Worm (Caenorhabditis elegans) whole organism, young adult: ENCODE data around the gene nhr-84.

Experiments used
- B0019.2 ChIP-seq: fragments of 200-800 bp; sonication (Bioruptor generic); conservative IDR thresholded peaks from 2 replicates; pipeline ENCODE4 v1.3.6; 2022; ENCODE audit warnings: missing genetic modification reagents, missing genetic modification characterization, missing compliant biosample characterization
- B0035.1 ChIP-seq: sonication (generic microtip); optimal IDR thresholded peaks from 2 replicates; lab custom pipeline; 2016; ENCODE audit warnings: missing genetic modification characterization, mild to moderate bottlenecking, missing compliant biosample characterization, missing genotype, missing genetic modification reagents
- C06A6.2 ChIP-seq: fragments of 200-800 bp; sonication (Bioruptor generic); conservative IDR thresholded peaks from 2 replicates; pipeline ENCODE4 v1.3.6; 2022; ENCODE audit warnings: missing genetic modification characterization, missing compliant biosample characterization
- C17E4.6 ChIP-seq: fragments of 200-800 bp; sonication (Bioruptor generic); IDR thresholded peaks from 2 replicates; pipeline ENCODE4 v1.3.6; 2022; ENCODE audit warnings: missing genetic modification reagents, missing genetic modification characterization, missing compliant biosample characterization
- F10E7.11 ChIP-seq: sonication (generic microtip); optimal IDR thresholded peaks from 2 replicates; lab custom pipeline; 2017; ENCODE audit warnings: mild to moderate bottlenecking, missing genetic modification characterization, moderate library complexity, missing compliant biosample characterization
- F37B4.10 ChIP-seq: fragments of 200-800 bp; sonication (Bioruptor generic); IDR thresholded peaks from 2 replicates; pipeline ENCODE4 v1.3.6; 2022; ENCODE audit warnings: missing genetic modification characterization, missing compliant biosample characterization
- F39B2.1 ChIP-seq: fragments of 200-800 bp; sonication (Bioruptor generic); IDR thresholded peaks from 2 replicates; pipeline ENCODE4 v1.3.6; 2022; ENCODE audit warnings: missing genetic modification reagents, missing genetic modification characterization, missing compliant biosample characterization
- F52B5.7 ChIP-seq: sonication (generic microtip); optimal IDR thresholded peaks from 2 replicates; lab custom pipeline; 2016; ENCODE audit warnings: mild to moderate bottlenecking, missing genetic modification characterization, missing compliant biosample characterization
- F57A8.1 ChIP-seq: fragments of 200-800 bp; sonication (Bioruptor generic); optimal IDR thresholded peaks from 2 replicates; lab custom pipeline; 2018; ENCODE audit warnings: mild to moderate bottlenecking, missing genetic modification characterization, moderate library complexity, missing compliant biosample characterization
- K11D2.4 ChIP-seq: fragments of 200-800 bp; sonication (Bioruptor generic); IDR thresholded peaks from 2 replicates; pipeline ENCODE4 v1.3.6; 2022; ENCODE audit warnings: missing genetic modification reagents, missing genetic modification characterization, missing compliant biosample characterization
- Y53F4B.3 ChIP-seq: fragments of 200-800 bp; sonication (Bioruptor generic); IDR thresholded peaks from 2 replicates; pipeline ENCODE4 v1.3.6; 2022; ENCODE audit warnings: missing genetic modification reagents, missing genetic modification characterization, missing compliant biosample characterization
- Y56A3A.18 ChIP-seq: fragments of 200-800 bp; sonication (Bioruptor generic); IDR thresholded peaks from 2 replicates; pipeline ENCODE4 v1.3.6; 2022; ENCODE audit warnings: missing genetic modification reagents, missing genetic modification characterization, missing compliant biosample characterization
- Y67H2A.10 ChIP-seq: fragments of 200-800 bp; sonication (Bioruptor generic); conservative IDR thresholded peaks from 2 replicates; pipeline ENCODE4 v1.3.6; 2022; ENCODE audit warnings: missing genetic modification reagents, missing genetic modification characterization, missing compliant biosample characterization
- aptf-3 ChIP-seq: fragments of 200-800 bp; sonication (Bioruptor generic); IDR thresholded peaks from 2 replicates; pipeline ENCODE4 v1.3.6; 2022; ENCODE audit warnings: missing genetic modification characterization, missing compliant biosample characterization
- attf-3 ChIP-seq: fragments of 200-800 bp; sonication (Bioruptor generic); conservative IDR thresholded peaks from 2 replicates; pipeline ENCODE4 v1.3.6; 2022; ENCODE audit warnings: missing genetic modification reagents, missing genetic modification characterization, missing compliant biosample characterization
- ccch-3 ChIP-seq: fragments of 200-800 bp; sonication (Bioruptor generic); optimal IDR thresholded peaks from 2 replicates; lab custom pipeline; 2018; ENCODE audit warnings: mild to moderate bottlenecking, missing genetic modification characterization, missing compliant biosample characterization
- ceh-27 ChIP-seq: fragments of 200-800 bp; sonication (Bioruptor generic); optimal IDR thresholded peaks from 2 replicates; lab custom pipeline; 2018; ENCODE audit warnings: mild to moderate bottlenecking, missing genetic modification characterization, moderate library complexity, missing compliant biosample characterization
- ceh-91 ChIP-seq: fragments of 200-800 bp; sonication (Bioruptor generic); IDR thresholded peaks from 2 replicates; pipeline ENCODE4 v1.3.6; 2022; ENCODE audit warnings: missing genetic modification reagents, missing genetic modification characterization, missing compliant biosample characterization
- die-1 ChIP-seq: sonication (generic microtip); optimal IDR thresholded peaks from 2 replicates; lab custom pipeline; 2016; ENCODE audit warnings: missing genotype, mild to moderate bottlenecking, missing genetic modification characterization, missing compliant biosample characterization
- efl-1 ChIP-seq: fragments of 150-350 bp; optimal IDR thresholded peaks from 2 replicates; lab custom pipeline; 2014; ENCODE audit warnings: missing biosample characterization, missing genetic modification reagents, missing genetic modification characterization
- egl-18 ChIP-seq: fragments of 200-800 bp; sonication (Bioruptor generic); IDR thresholded peaks from 2 replicates; pipeline ENCODE4 v1.3.6; 2022; ENCODE audit warnings: missing genetic modification reagents, missing genetic modification characterization, missing compliant biosample characterization
- egl-44 ChIP-seq: fragments of 200-800 bp; sonication (Bioruptor generic); IDR thresholded peaks from 2 replicates; pipeline ENCODE4 v1.3.6; 2022; ENCODE audit warnings: missing genetic modification reagents, missing genetic modification characterization, missing compliant biosample characterization
- ets-4 ChIP-seq: fragments of 200-800 bp; sonication (Bioruptor generic); optimal IDR thresholded peaks from 2 replicates; lab custom pipeline; 2018; ENCODE audit warnings: mild to moderate bottlenecking, missing genetic modification characterization, missing compliant biosample characterization
- hlh-12 ChIP-seq: sonication (generic microtip); optimal IDR thresholded peaks from 2 replicates; lab custom pipeline; 2016; ENCODE audit warnings: missing genetic modification characterization, missing compliant biosample characterization
- hrde-1 ChIP-seq: sonication (generic microtip); optimal IDR thresholded peaks from 2 replicates; lab custom pipeline; 2016; ENCODE audit warnings: missing genetic modification characterization, mild to moderate bottlenecking, missing compliant biosample characterization, moderate library complexity, missing genotype, missing genetic modification reagents, borderline replicate concordance
- hsf-1 ChIP-seq: fragments of 200-800 bp; sonication (Bioruptor generic); IDR thresholded peaks from 2 replicates; pipeline ENCODE4 v1.3.6; 2022; ENCODE audit warnings: missing genetic modification reagents, missing genetic modification characterization, missing compliant biosample characterization
- lin-26 ChIP-seq: fragments of 200-800 bp; sonication (Bioruptor generic); IDR thresholded peaks from 2 replicates; pipeline ENCODE4 v1.3.6; 2022; ENCODE audit warnings: missing genetic modification reagents, missing genetic modification characterization, missing compliant biosample characterization
- lsl-1 ChIP-seq: fragments of 200-800 bp; sonication (Bioruptor generic); optimal IDR thresholded peaks from 2 replicates; lab custom pipeline; 2018; ENCODE audit warnings: mild to moderate bottlenecking, missing genetic modification characterization, moderate library complexity, missing compliant biosample characterization
- madf-8 ChIP-seq: fragments of 200-800 bp; sonication (Bioruptor generic); conservative IDR thresholded peaks from 2 replicates; pipeline ENCODE4 v1.3.6; 2022; ENCODE audit warnings: missing genetic modification reagents, missing genetic modification characterization, missing compliant biosample characterization
- nfyb-1 ChIP-seq: fragments of 200-800 bp; sonication (Bioruptor generic); IDR thresholded peaks from 2 replicates; pipeline ENCODE4 v1.3.6; 2022; ENCODE audit warnings: missing genetic modification reagents, missing genetic modification characterization, missing compliant biosample characterization
- repo-1 ChIP-seq: sonication (generic microtip); optimal IDR thresholded peaks from 2 replicates; lab custom pipeline; 2017; ENCODE audit warnings: mild to moderate bottlenecking, missing genetic modification characterization, missing compliant biosample characterization
- rpc-1 ChIP-seq, 2 experiments: fragments of 150-350 bp in 1 of 2; sonication (generic microtip) in 1 of 2; optimal IDR thresholded peaks; 2 replicates each; lab custom pipeline; 2014 to 2018; ENCODE audit warnings: missing biosample characterization in 1 of 2, missing genetic modification characterization in 1 of 2, missing genetic modification reagents in 1 of 2, missing genotype in 1 of 2
- sdz-38 ChIP-seq: sonication (generic microtip); optimal IDR thresholded peaks from 2 replicates; lab custom pipeline; 2016; ENCODE audit warnings: missing genotype, missing genetic modification characterization, missing compliant biosample characterization
- snpc-1.3 ChIP-seq: sonication (generic microtip); optimal IDR thresholded peaks from 2 replicates; lab custom pipeline; 2017; ENCODE audit warnings: missing genetic modification characterization, mild to moderate bottlenecking, missing compliant biosample characterization, antibody characterized with exemption, moderate library complexity, missing genotype, missing genetic modification reagents; ENCODE audit not compliant: insufficient read depth
- somi-1 ChIP-seq: fragments of 200-800 bp; sonication (Bioruptor generic); optimal IDR thresholded peaks from 2 replicates; lab custom pipeline; 2018; ENCODE audit warnings: mild to moderate bottlenecking, missing genetic modification characterization, missing compliant biosample characterization
- tlf-1 ChIP-seq: fragments of 200-800 bp; sonication (Bioruptor generic); optimal IDR thresholded peaks from 2 replicates; lab custom pipeline; 2018; ENCODE audit warnings: mild to moderate bottlenecking, missing genetic modification characterization, missing compliant biosample characterization
- unc-130 ChIP-seq: sonication (generic microtip); optimal IDR thresholded peaks from 2 replicates; lab custom pipeline; 2016; ENCODE audit warnings: missing genetic modification reagents, missing genetic modification characterization, missing compliant biosample characterization

The nhr-84 gene

DNA sequence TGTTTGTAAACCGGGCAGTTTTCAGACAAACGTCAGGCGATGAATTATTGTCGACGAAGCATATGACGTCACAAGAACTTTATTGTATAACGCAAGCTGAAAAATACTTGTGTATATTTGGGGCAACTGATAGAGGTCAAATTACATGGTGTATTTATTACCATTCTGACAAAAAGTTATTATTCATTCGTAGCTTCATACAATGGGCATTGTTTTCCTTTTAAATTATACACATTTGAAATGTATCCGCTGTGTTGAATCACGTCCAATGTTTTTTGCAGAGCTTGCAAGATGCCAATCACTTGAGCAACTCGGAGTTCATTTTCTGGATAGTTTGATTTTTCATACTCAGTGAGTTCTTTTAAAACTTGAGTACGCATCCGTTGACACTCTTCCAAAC is 43.6 kb upstream of the nhr-84 start, which contains the start of gene F35E8.13:
TSS of gene F35E8.13 (plus strand) at position 301 of the 400 bp plus-strand sequence.
- TF ChIP-seq ets-4 (GFP tag; lab: Kevin White, UChicago): no peak
- no peak for TF ChIP-seq K11D2.4 (GFP tag; lab: Robert Waterston, UW)
- TF ChIP-seq hsf-1 (GFP tag; lab: Robert Waterston, UW): no peak
- TF ChIP-seq Y56A3A.18 (GFP tag; lab: Robert Waterston, UW): no peak
- no peak for TF ChIP-seq lsl-1 (GFP tag; lab: Kevin White, UChicago)
- TF ChIP-seq B0035.1 (tag; lab: Kevin White, UChicago): no peak
- TF ChIP-seq nfyb-1 (GFP tag; lab: Robert Waterston, UW): no peak
- no peak for TF ChIP-seq ccch-3 (GFP tag; lab: Kevin White, UChicago)
- no peak for TF ChIP-seq tlf-1 (GFP tag; lab: Kevin White, UChicago)

- TF ChIP-seq somi-1 (GFP tag; lab: Kevin White, UChicago) (no peak), F37B4.10 (GFP tag; lab: Robert Waterston, UW) (no peak), Y53F4B.3 (GFP tag; lab: Robert Waterston, UW) (no peak), madf-8 (no peak), repo-1 (tag; lab: Kevin White, UChicago) (no peak), K11D2.4 (GFP tag; lab: Robert Waterston, UW) (no peak), die-1 (tag; lab: Kevin White, UChicago) (no peak), ccch-3 (GFP tag; lab: Kevin White, UChicago) (no peak), F52B5.7 (tag; lab: Kevin White, UChicago) (no peak), tlf-1 (GFP tag; lab: Kevin White, UChicago) (no peak), unc-130 (GFP tag; lab: Kevin White, UChicago) (no peak), F57A8.1 (no peak), snpc-1.3 (tag; lab: Kevin White, UChicago) (no peak), C17E4.6 (GFP tag; lab: Robert Waterston, UW) (no peak), hlh-12 (no peak), rpc-1 (optimal IDR thresholded peaks at IDR 0.05; lab: Kevin White, UChicago) (no peak), rpc-1 (tag; optimal IDR thresholded peaks at IDR 0.05; lab: Kevin White, UChicago) (no peak)
These were observed 41.7 kb upstream of the nhr-84 start, which contains the start of gene cdr-1 for ce11 chrV:15921102-15921501. Gene cdr-1, plus strand, starts transcription at chrV:15921309.

DNA sequence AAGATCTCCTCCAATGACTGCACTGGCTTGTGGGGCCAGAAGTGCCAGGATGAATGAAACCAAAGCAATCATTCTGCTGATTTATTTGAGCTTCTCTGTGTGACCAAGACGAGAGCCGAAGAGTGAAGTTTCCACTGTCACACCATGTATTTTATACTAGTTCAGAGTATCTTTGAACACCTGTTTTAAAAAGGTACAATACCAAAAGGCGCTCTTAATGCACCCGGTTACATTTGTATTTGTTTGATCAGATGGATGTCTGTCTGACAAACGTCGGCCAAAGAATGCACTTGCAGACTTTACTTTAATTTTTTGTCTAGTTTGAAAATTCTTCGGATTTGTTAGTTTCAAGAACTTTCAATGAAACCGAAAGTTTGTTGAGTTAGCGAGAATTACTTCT is 40.9 kb upstream of the nhr-84 start, which contains the start of gene F35E8.10:
TSS of gene F35E8.10 (minus strand) at position 101 of the 400 bp plus-strand sequence.
- no peak for TF ChIP-seq egl-44 (GFP tag; lab: Robert Waterston, UW)
- no peak for TF ChIP-seq efl-1 (GFP tag; lab: Kevin White, UChicago)
- no peak for TF ChIP-seq ceh-91
- no peak for TF ChIP-seq F37B4.10 (GFP tag; lab: Robert Waterston, UW)
- no peak for TF ChIP-seq F39B2.1
- TF ChIP-seq aptf-3 (GFP tag; lab: Robert Waterston, UW): no peak
- no peak for TF ChIP-seq attf-3 (GFP tag; lab: Robert Waterston, UW)
- TF ChIP-seq F57A8.1: no peak
- no peak for TF ChIP-seq sdz-38 (tag; lab: Kevin White, UChicago)
- no peak for TF ChIP-seq F10E7.11 (tag; lab: Kevin White, UChicago)
- no peak for TF ChIP-seq ccch-3 (GFP tag; lab: Kevin White, UChicago)
- no peak for TF ChIP-seq hrde-1 (tag; lab: Kevin White, UChicago)
- no peak for TF ChIP-seq B0019.2
- TF ChIP-seq rpc-1 (optimal IDR thresholded peaks at IDR 0.05; lab: Kevin White, UChicago): no peak
- no peak for TF ChIP-seq rpc-1 (tag; optimal IDR thresholded peaks at IDR 0.05; lab: Kevin White, UChicago)
- no peak for TF ChIP-seq lin-26 (GFP tag; lab: Robert Waterston, UW)
- no peak for TF ChIP-seq Y56A3A.18 (GFP tag; lab: Robert Waterston, UW)
- no peak for TF ChIP-seq Y67H2A.10 (GFP tag; lab: Robert Waterston, UW)
- no peak for TF ChIP-seq ceh-27 (GFP tag; lab: Kevin White, UChicago)
- no peak for TF ChIP-seq egl-18 (GFP tag; lab: Robert Waterston, UW)
- TF ChIP-seq C06A6.2 (GFP tag; lab: Robert Waterston, UW): no peak
